Worm (Caenorhabditis elegans): ENCODE data around the gene F53A9.8.

DNA sequence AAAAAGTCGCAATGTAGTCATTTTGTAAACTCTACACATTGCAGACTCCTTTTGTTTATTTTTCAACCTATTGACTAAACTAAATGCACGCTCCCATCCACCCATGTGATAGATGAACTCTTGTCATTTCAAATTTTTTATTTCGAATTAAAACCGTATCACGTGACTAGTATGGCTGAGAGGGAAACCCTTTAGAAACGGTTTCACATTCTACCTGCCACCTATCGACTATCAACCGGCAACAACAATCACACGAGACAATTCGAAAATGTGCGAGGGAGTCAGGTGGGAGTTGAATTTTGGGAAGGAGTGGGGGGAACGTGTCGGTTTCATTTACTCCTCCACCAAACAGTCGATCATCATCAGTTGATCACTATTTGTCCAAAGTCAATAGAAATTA, 44.2 kb downstream of the F53A9.8 start:
- no peak for TF ChIP-seq him-1 (tag; optimal IDR thresholded peaks at IDR 0.05)
- no peak for TF ChIP-seq dao-5 (tag; optimal IDR thresholded peaks at IDR 0.05)
